Worm (Caenorhabditis elegans) whole organism, L1 larva: ENCODE data around the gene mes-2.

ENCODE experiments used
- C04F5.9 ChIP-seq: sonication (generic microtip); optimal IDR thresholded peaks from 2 replicates; lab custom pipeline; 2016; ENCODE audit warnings: missing genetic modification characterization, missing compliant biosample characterization
- F16B12.6 ChIP-seq: fragments of 150-350 bp; optimal IDR thresholded peaks from 2 replicates; lab custom pipeline; 2014; ENCODE audit warnings: missing biosample characterization, missing genetic modification characterization
- ama-1 ChIP-seq: fragments of 150-350 bp; optimal IDR thresholded peaks from 2 replicates; lab custom pipeline; 2014
- ceh-8 ChIP-seq: fragments of 200-800 bp; sonication (Bioruptor generic); optimal IDR thresholded peaks from 2 replicates; lab custom pipeline; 2018; ENCODE audit warnings: mild to moderate bottlenecking, missing genetic modification characterization, moderate library complexity, missing compliant biosample characterization
- ces-1 ChIP-seq: fragments of 150-350 bp; optimal IDR thresholded peaks from 2 replicates; lab custom pipeline; 2014; ENCODE audit warnings: missing biosample characterization, missing genetic modification reagents, missing genetic modification characterization
- egl-27 ChIP-seq, 2 experiments: fragments of 150-350 bp in 1 of 2; sonication (generic microtip); optimal IDR thresholded peaks; 3 replicates each; lab custom pipeline; 2017 to 2018; ENCODE audit warnings: missing biosample characterization in 2 of 2, missing genetic modification characterization in 2 of 2, missing genetic modification reagents in 2 of 2
- elt-2 ChIP-seq: sonication (generic microtip); optimal IDR thresholded peaks from 2 replicates; lab custom pipeline; 2016; ENCODE audit warnings: missing genetic modification characterization, mild to moderate bottlenecking, inconsistent platforms, missing compliant biosample characterization, missing genetic modification reagents
- fkh-10 ChIP-seq: sonication (generic microtip); optimal IDR thresholded peaks from 2 replicates; lab custom pipeline; 2017; ENCODE audit warnings: missing biosample characterization, missing genetic modification reagents, missing genetic modification characterization
- lsy-2 ChIP-seq, 2 experiments: fragments of 150-350 bp; optimal IDR thresholded peaks; 2 replicates each; lab custom pipeline; 2014; ENCODE audit warnings: missing biosample characterization in 2 of 2, missing genetic modification characterization in 2 of 2
- nhr-11 ChIP-seq: fragments of 150-350 bp; optimal IDR thresholded peaks from 2 replicates; lab custom pipeline; 2014; ENCODE audit warnings: missing biosample characterization, missing genetic modification characterization
- pqm-1 ChIP-seq: sonication (generic microtip); optimal IDR thresholded peaks from 3 replicates; lab custom pipeline; 2017; ENCODE audit warnings: missing biosample characterization, missing genetic modification characterization
- snpc-4 ChIP-seq: fragments of 150-350 bp; optimal IDR thresholded peaks from 2 replicates; lab custom pipeline; 2014; ENCODE audit warnings: missing biosample characterization, missing genetic modification characterization
- ztf-11 ChIP-seq, 2 experiments: sonication (generic microtip); optimal IDR thresholded peaks; 2 replicates each; lab custom pipeline; 2016 to 2017; ENCODE audit warnings: missing genetic modification characterization in 2 of 2, missing biosample characterization in 1 of 2, missing compliant biosample characterization in 1 of 2
- ztf-4 ChIP-seq: fragments of 150-350 bp; optimal IDR thresholded peaks from 2 replicates; lab custom pipeline; 2014; ENCODE audit warnings: missing biosample characterization, missing genetic modification characterization

- TF ChIP-seq nhr-11 (tag; lab: Kevin White, UChicago) (no peak), lsy-2 (tag; optimal IDR thresholded peaks at IDR 0.05; lab: Kevin White, UChicago) (no peak), C04F5.9 (tag; lab: Kevin White, UChicago) (no peak), snpc-4 (tag; lab: Kevin White, UChicago) (no peak), elt-2 (tag; lab: Kevin White, UChicago) (no peak), F16B12.6 (tag; lab: Kevin White, UChicago) (no peak), egl-27 (tag; optimal IDR thresholded peaks at IDR 0.05; lab: Kevin White, UChicago) (no peak), ama-1 (no peak), ces-1 (GFP tag; lab: Kevin White, UChicago) (no peak), pqm-1 (no peak), ztf-4 (tag; lab: Kevin White, UChicago) (no peak), ceh-8 (GFP tag; lab: Kevin White, UChicago) (no peak), fkh-10 (GFP tag; lab: Kevin White, UChicago) (no peak), ztf-11 (tag; optimal IDR thresholded peaks at IDR 0.05; lab: Kevin White, UChicago) (no peak)
Measured at ce11 chrII:14351352-14351751, 32.4 kb upstream of the mes-2 start.
